Fruit fly (Drosophila melanogaster) whole organism, adult: ENCODE results near the gene HP1D3csd.

Experiments
- CG14711 ChIP-seq: fragments of 200-800 bp; sonication (Bioruptor generic); optimal IDR thresholded peaks from 2 replicates; lab custom pipeline; 2018; ENCODE audit warnings: missing biosample characterization, mild to moderate bottlenecking, missing genetic modification characterization, moderate library complexity
- CG1620 ChIP-seq: fragments of 200-800 bp; sonication (Bioruptor generic); optimal IDR thresholded peaks from 2 replicates; lab custom pipeline; 2016; ENCODE audit warnings: missing biosample characterization, missing genetic modification characterization
- CG33017 ChIP-seq: fragments of 200-800 bp; sonication (Bioruptor generic); optimal IDR thresholded peaks from 2 replicates; lab custom pipeline; 2018; ENCODE audit warnings: missing biosample characterization, mild to moderate bottlenecking, missing genetic modification characterization, moderate library complexity
- CG7045 ChIP-seq: fragments of 200-800 bp; sonication (Bioruptor generic); optimal IDR thresholded peaks from 2 replicates; lab custom pipeline; 2017; ENCODE audit warnings: missing biosample characterization, mild to moderate bottlenecking, missing genetic modification characterization
- Clk ChIP-seq: fragments of 200-800 bp; sonication (Bioruptor generic); optimal IDR thresholded peaks from 2 replicates; lab custom pipeline; 2017; ENCODE audit warnings: missing biosample characterization, missing genetic modification characterization
- Mnt ChIP-seq: fragments of 200-800 bp; sonication (Bioruptor generic); optimal IDR thresholded peaks from 2 replicates; lab custom pipeline; 2016; ENCODE audit warnings: missing biosample characterization, mild to moderate bottlenecking, missing genetic modification characterization
- bab1 ChIP-seq: fragments of 200-800 bp; sonication (Bioruptor generic); optimal IDR thresholded peaks from 3 replicates; lab custom pipeline; 2019; ENCODE audit warnings: missing biosample characterization, mild to moderate bottlenecking, missing genetic modification characterization, moderate library complexity
- kay ChIP-seq: fragments of 200-800 bp; sonication (Bioruptor generic); peaks from one replicate; lab custom pipeline; 2016; ENCODE audit warnings: missing biosample characterization, missing genetic modification characterization, borderline replicate concordance
- pad ChIP-seq: fragments of 200-800 bp; sonication (Bioruptor generic); optimal IDR thresholded peaks from 3 replicates; lab custom pipeline; 2017; ENCODE audit warnings: missing biosample characterization, missing genetic modification characterization, mild to moderate bottlenecking, moderate library complexity, missing genetic modification reagents
- toe ChIP-seq: fragments of 200-800 bp; sonication (Bioruptor generic); optimal IDR thresholded peaks from 2 replicates; lab custom pipeline; 2016; ENCODE audit warnings: missing biosample characterization, missing genetic modification characterization

dm6 chrX:19240230-19240839, 50.3 kb downstream of the HP1D3csd start:
- no peak for TF ChIP-seq CG7045 (GFP tag; lab: Kevin White, UChicago)
- no peak for TF ChIP-seq pad (GFP tag; lab: Kevin White, UChicago)
- TF ChIP-seq CG14711, result no peak
- TF ChIP-seq Mnt (GFP tag; lab: Kevin White, UChicago), result peak; percentile 59
- TF ChIP-seq kay (GFP tag; lab: Kevin White, UChicago), result no peak
- TF ChIP-seq CG33017, result no peak
- no peak for TF ChIP-seq Clk (GFP tag; lab: Kevin White, UChicago)
- TF ChIP-seq toe (GFP tag; lab: Kevin White, UChicago), result no peak
- no peak for TF ChIP-seq bab1 (GFP tag; lab: Kevin White, UChicago)
- TF ChIP-seq CG1620, result no peak
